Worm (Caenorhabditis elegans): Measurements from ENCODE around the gene zmp-6.

Gene zmp-6

DNA sequence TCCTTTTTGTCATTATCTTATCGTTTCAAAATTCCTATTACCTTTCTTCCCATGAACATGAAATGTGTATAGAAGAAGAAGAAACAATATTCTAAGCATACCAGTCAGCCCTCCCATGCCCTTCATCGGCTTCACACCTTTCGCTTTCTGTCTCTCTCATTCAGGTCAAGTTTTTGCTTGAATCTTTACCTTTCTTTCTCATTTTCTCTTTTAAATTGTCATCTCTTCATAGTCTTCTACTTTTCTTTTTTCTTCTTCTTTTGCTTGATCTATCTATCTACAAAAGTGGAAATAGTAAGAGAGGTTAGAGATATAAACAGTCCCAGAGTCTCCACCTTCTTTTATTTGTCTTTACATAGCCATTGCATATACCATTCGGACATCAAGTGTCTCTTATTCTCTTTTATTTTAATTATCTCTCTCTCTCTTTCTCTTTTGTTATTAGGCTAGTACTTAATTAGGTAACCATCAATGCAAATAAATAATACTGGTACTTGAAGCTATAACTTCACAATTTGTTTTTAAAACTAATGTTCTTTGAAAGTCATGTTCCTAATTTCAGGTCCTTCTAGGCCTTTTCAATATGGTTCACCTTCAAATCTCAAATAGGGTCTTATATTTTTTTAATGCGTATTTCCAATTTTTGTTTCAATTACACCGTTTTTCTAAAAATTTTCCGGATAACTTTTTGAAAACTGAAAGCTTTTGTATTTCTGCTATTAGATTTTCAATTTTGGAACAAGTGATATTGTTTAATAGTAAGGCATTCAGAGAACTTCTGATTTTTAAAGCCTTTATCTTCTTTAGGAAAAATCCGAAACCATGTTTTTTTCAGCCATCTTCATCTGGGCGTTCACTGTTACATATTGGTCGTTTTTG lies 46.0 kb downstream of the zmp-6 start, which contains the start of gene dpy-31:
Gene dpy-31, plus strand, starts transcription at position 829 of the 879 bp plus-strand sequence.
- TF ChIP-seq efl-1 (optimal IDR thresholded peaks at IDR 0.05) = no peak
- TF ChIP-seq efl-1 (GFP tag; optimal IDR thresholded peaks at IDR 0.05 in 1 of 2) = peak in 1 of 2 experiments; percentile 42
- TF ChIP-seq ceh-88 (GFP tag; IDR thresholded peaks at IDR 0.05) = no peak
- no peak for TF ChIP-seq ztf-4 (tag; optimal IDR thresholded peaks at IDR 0.05)
- TF ChIP-seq snpc-4 (tag; optimal IDR thresholded peaks at IDR 0.05) = no peak
- no peak for TF ChIP-seq hlh-17 (GFP tag; optimal IDR thresholded peaks at IDR 0.05; ENCODE audit: borderline replicate concordance)
- peak; percentile 29 for TF ChIP-seq mep-1 (tag; optimal IDR thresholded peaks at IDR 0.05)
- TF ChIP-seq lin-13 (GFP tag; optimal IDR thresholded peaks at IDR 0.05) = no peak
- peak; percentile 8 to 57 for TF ChIP-seq lsy-2 (tag; optimal IDR thresholded peaks at IDR 0.05)
- TF ChIP-seq nhr-71 (tag; optimal IDR thresholded peaks at IDR 0.05) = peak; percentile 37
- no peak for TF ChIP-seq sptf-1 (tag; optimal IDR thresholded peaks at IDR 0.05)
- TF ChIP-seq tbx-2 (tag; optimal IDR thresholded peaks at IDR 0.05) = peak; percentile 19
- no peak for TF ChIP-seq ceh-82 (tag; optimal IDR thresholded peaks at IDR 0.05)
- TF ChIP-seq mab-9 (GFP tag; IDR thresholded peaks at IDR 0.05) = no peak
- TF ChIP-seq elt-2 (tag; optimal IDR thresholded peaks at IDR 0.05) = no peak
- peak; percentile 35 for TF ChIP-seq nhr-20 (tag; optimal IDR thresholded peaks at IDR 0.05)
- no peak for TF ChIP-seq jun-1 (tag; optimal IDR thresholded peaks at IDR 0.05)
- TF ChIP-seq alr-1 (tag; optimal IDR thresholded peaks at IDR 0.05; ENCODE audit: borderline replicate concordance) = no peak
- TF ChIP-seq C34B4.2 (tag; optimal IDR thresholded peaks at IDR 0.05) = no peak
- no peak for TF ChIP-seq nhr-28 (tag; optimal IDR thresholded peaks at IDR 0.05)
- no peak for TF ChIP-seq pag-3 (tag; optimal IDR thresholded peaks at IDR 0.05; ENCODE audit: borderline replicate concordance, insufficient read depth)
- TF ChIP-seq nhr-76 (tag; optimal IDR thresholded peaks at IDR 0.05) = no peak
- no peak for TF ChIP-seq egl-13 (tag; optimal IDR thresholded peaks at IDR 0.05)
- no peak for TF ChIP-seq ceh-90 (tag; optimal IDR thresholded peaks at IDR 0.05)
- TF ChIP-seq fkh-10 (GFP tag; optimal IDR thresholded peaks at IDR 0.05) = no peak
- no peak for TF ChIP-seq tlp-1 (tag; optimal IDR thresholded peaks at IDR 0.05)
- TF ChIP-seq lin-15B (tag; optimal IDR thresholded peaks at IDR 0.05) = no peak
- TF ChIP-seq nhr-237 (tag; optimal IDR thresholded peaks at IDR 0.05) = no peak
- peak; percentile 14 for TF ChIP-seq snu-23 (GFP tag; optimal IDR thresholded peaks at IDR 0.05)
- TF ChIP-seq unc-98 (GFP tag; IDR thresholded peaks at IDR 0.05) = no peak
- TF ChIP-seq unc-62 (GFP tag; optimal IDR thresholded peaks at IDR 0.05) = no peak
- TF ChIP-seq elt-3 (tag; optimal IDR thresholded peaks at IDR 0.05) = peak in 3 of 6 experiments; percentile 10 to 79 (median 21)
- peak; percentile 98 for TF ChIP-seq blmp-1 (tag; optimal IDR thresholded peaks at IDR 0.05)
- TF ChIP-seq pqm-1 (tag; optimal IDR thresholded peaks at IDR 0.05) = no peak
- TF ChIP-seq lin-14 (GFP tag; optimal IDR thresholded peaks at IDR 0.05) = peak; percentile 58
- TF ChIP-seq zag-1 (tag; optimal IDR thresholded peaks at IDR 0.05) = no peak
- TF ChIP-seq lin-35 (GFP tag; optimal IDR thresholded peaks at IDR 0.05) = no peak
- TF ChIP-seq dpl-1 (GFP tag; optimal IDR thresholded peaks at IDR 0.05) = peak in 2 of 3 experiments; percentile 2 to 17
- no peak for TF ChIP-seq grh-1 (GFP tag; IDR thresholded peaks at IDR 0.05)

DNA sequence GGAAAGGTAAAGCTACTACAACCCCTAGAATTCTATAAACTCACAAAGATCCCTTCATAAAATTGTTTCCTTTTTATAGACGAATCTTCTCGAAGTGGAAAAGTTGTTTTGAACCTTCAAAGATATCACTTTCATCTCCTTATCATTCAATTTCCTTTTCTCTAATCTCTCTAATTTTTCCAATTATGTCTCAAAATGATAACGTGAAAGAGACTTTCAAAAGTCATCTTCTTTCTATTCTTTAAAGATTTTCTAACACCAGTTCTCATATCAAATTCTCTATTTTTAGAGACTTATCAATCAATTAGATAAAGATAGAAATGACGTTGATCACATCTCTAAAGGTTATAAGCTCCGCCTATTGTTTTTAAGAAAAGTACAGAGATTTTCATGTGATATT lies 48.2 kb downstream of the zmp-6 start:
- no peak for TF ChIP-seq efl-3 (GFP tag; optimal IDR thresholded peaks at IDR 0.05)
- no peak for TF ChIP-seq dpl-1 (GFP tag; optimal IDR thresholded peaks at IDR 0.05)
- TF ChIP-seq fkh-4 (tag; optimal IDR thresholded peaks at IDR 0.05; ENCODE audit: borderline replicate concordance) = no peak
- TF ChIP-seq aly-2 (tag; optimal IDR thresholded peaks at IDR 0.05) = no peak
- no peak for TF ChIP-seq C04F5.9 (tag; optimal IDR thresholded peaks at IDR 0.05)
- TF ChIP-seq ceh-88 (GFP tag; IDR thresholded peaks at IDR 0.05) = no peak
- peak; percentile 53 for TF ChIP-seq blmp-1 (tag; optimal IDR thresholded peaks at IDR 0.05)
- TF ChIP-seq unc-62 (GFP tag; optimal IDR thresholded peaks at IDR 0.05) = no peak
- TF ChIP-seq lin-15B (tag; optimal IDR thresholded peaks at IDR 0.05) = no peak
- no peak for TF ChIP-seq ceh-82 (tag; optimal IDR thresholded peaks at IDR 0.05)
- no peak for TF ChIP-seq nhr-47 (tag; optimal IDR thresholded peaks at IDR 0.05)
- no peak for TF ChIP-seq mef-2 (tag; optimal IDR thresholded peaks at IDR 0.05)
- no peak for TF ChIP-seq efl-1 (optimal IDR thresholded peaks at IDR 0.05)
- peak in 1 of 2 experiments; percentile 21 for TF ChIP-seq efl-1 (GFP tag; optimal IDR thresholded peaks at IDR 0.05 in 1 of 2)
- no peak for TF ChIP-seq pqm-1 (tag; optimal IDR thresholded peaks at IDR 0.05)
- TF ChIP-seq swsn-7 (tag; optimal IDR thresholded peaks at IDR 0.05) = no peak
- TF ChIP-seq ceh-63 (GFP tag; optimal IDR thresholded peaks at IDR 0.05) = no peak
- no peak for TF ChIP-seq lin-13 (GFP tag; optimal IDR thresholded peaks at IDR 0.05)
- peak; percentile 40 for TF ChIP-seq nhr-71 (tag; optimal IDR thresholded peaks at IDR 0.05)
- no peak for TF ChIP-seq jun-1 (tag; optimal IDR thresholded peaks at IDR 0.05)
- no peak for TF ChIP-seq nhr-12 (tag; optimal IDR thresholded peaks at IDR 0.05)
- TF ChIP-seq rnt-1 (tag; optimal IDR thresholded peaks at IDR 0.05) = no peak
- no peak for TF ChIP-seq aha-1 (tag; optimal IDR thresholded peaks at IDR 0.05)
- no peak for TF ChIP-seq ceh-90 (tag; optimal IDR thresholded peaks at IDR 0.05)

Measured in whole organism, L1 larva.